Worm (Caenorhabditis elegans) whole organism, young adult: ENCODE results near the gene W09G12.7.

Source experiments
- B0035.1 ChIP-seq: sonication (generic microtip); optimal IDR thresholded peaks from 2 replicates; lab custom pipeline; 2016; ENCODE audit warnings: missing genetic modification characterization, mild to moderate bottlenecking, missing compliant biosample characterization, missing genotype, missing genetic modification reagents
- B0336.3 ChIP-seq: fragments of 200-800 bp; sonication (Bioruptor generic); IDR thresholded peaks from 2 replicates; pipeline ENCODE4 v1.3.6; 2022; ENCODE audit warnings: missing genetic modification characterization, missing compliant biosample characterization
- C17E4.6 ChIP-seq: fragments of 200-800 bp; sonication (Bioruptor generic); IDR thresholded peaks from 2 replicates; pipeline ENCODE4 v1.3.6; 2022; ENCODE audit warnings: missing genetic modification reagents, missing genetic modification characterization, missing compliant biosample characterization
- D2030.7 ChIP-seq: fragments of 200-800 bp; sonication (Bioruptor generic); IDR thresholded peaks from 2 replicates; pipeline ENCODE4 v1.3.6; 2022; ENCODE audit warnings: missing genetic modification reagents, missing genetic modification characterization, missing compliant biosample characterization
- F33H1.4 ChIP-seq: fragments of 200-800 bp; sonication (Bioruptor generic); IDR thresholded peaks from 2 replicates; pipeline ENCODE4 v1.3.6; 2022; ENCODE audit warnings: missing genetic modification reagents, missing genetic modification characterization, missing compliant biosample characterization
- F49E8.2 ChIP-seq: sonication (generic microtip); optimal IDR thresholded peaks from 3 replicates; lab custom pipeline; 2017; ENCODE audit warnings: missing genetic modification characterization, mild to moderate bottlenecking, missing compliant biosample characterization, antibody characterized with exemption, moderate library complexity; ENCODE audit not compliant: insufficient read depth
- K12H6.12 ChIP-seq: fragments of 200-800 bp; sonication (Bioruptor generic); optimal IDR thresholded peaks from 2 replicates; lab custom pipeline; 2018; ENCODE audit warnings: mild to moderate bottlenecking, missing genetic modification characterization, missing compliant biosample characterization
- Y53F4B.3 ChIP-seq: fragments of 200-800 bp; sonication (Bioruptor generic); IDR thresholded peaks from 2 replicates; pipeline ENCODE4 v1.3.6; 2022; ENCODE audit warnings: missing genetic modification reagents, missing genetic modification characterization, missing compliant biosample characterization
- akir-1 ChIP-seq: fragments of 200-800 bp; sonication (Bioruptor generic); optimal IDR thresholded peaks from 2 replicates; lab custom pipeline; 2018; ENCODE audit warnings: mild to moderate bottlenecking, missing genetic modification characterization, moderate library complexity, missing compliant biosample characterization
- ama-1 ChIP-seq, 3 experiments: fragments of 150-350 bp in 1 of 3; sonication (generic microtip) in 2 of 3; optimal IDR thresholded peaks; 2 replicates each; lab custom pipeline; 2014 to 2018; ENCODE audit warnings: missing biosample characterization in 2 of 3, missing genetic modification characterization in 2 of 3, missing genetic modification reagents in 2 of 3
- attf-5 ChIP-seq: fragments of 200-800 bp; sonication (Bioruptor generic); optimal IDR thresholded peaks from 2 replicates; lab custom pipeline; 2018; ENCODE audit warnings: mild to moderate bottlenecking, missing genetic modification characterization, missing compliant biosample characterization
- attf-6 ChIP-seq: fragments of 200-800 bp; sonication (Bioruptor generic); IDR thresholded peaks from 2 replicates; pipeline ENCODE4 v1.3.6; 2022; ENCODE audit warnings: missing genetic modification reagents, missing genetic modification characterization, missing compliant biosample characterization
- bed-1 ChIP-seq: fragments of 200-800 bp; sonication (Bioruptor generic); IDR thresholded peaks from 2 replicates; pipeline ENCODE4 v1.3.6; 2022; ENCODE audit warnings: missing genetic modification reagents, missing genetic modification characterization, missing compliant biosample characterization
- cebp-1 ChIP-seq, 2 experiments: fragments of 200-800 bp in 1 of 2; sonication (Bioruptor generic) in 1 of 2; sonication (generic microtip) in 1 of 2; IDR thresholded peaks in 1 of 2; optimal IDR thresholded peaks in 1 of 2; 2 replicates each; pipeline versions ENCODE4 v1.3.6 to Lab custom; 2017 to 2022; ENCODE audit warnings: missing compliant biosample characterization in 2 of 2, missing genetic modification characterization in 2 of 2, mild to moderate bottlenecking in 1 of 2, missing genetic modification reagents in 1 of 2, moderate library complexity in 1 of 2
- ceh-40 ChIP-seq: fragments of 200-800 bp; sonication (Bioruptor generic); IDR thresholded peaks from 2 replicates; pipeline ENCODE4 v1.3.6; 2022; ENCODE audit warnings: missing genetic modification characterization, missing compliant biosample characterization
- dpl-1 ChIP-seq: fragments of 150-350 bp; optimal IDR thresholded peaks from 2 replicates; lab custom pipeline; 2014; ENCODE audit warnings: missing biosample characterization, missing genetic modification reagents, missing genetic modification characterization
- egl-18 ChIP-seq: fragments of 200-800 bp; sonication (Bioruptor generic); IDR thresholded peaks from 2 replicates; pipeline ENCODE4 v1.3.6; 2022; ENCODE audit warnings: missing genetic modification reagents, missing genetic modification characterization, missing compliant biosample characterization
- egrh-3 ChIP-seq: fragments of 200-800 bp; sonication (Bioruptor generic); IDR thresholded peaks from 2 replicates; pipeline ENCODE4 v1.3.6; 2022; ENCODE audit warnings: missing genetic modification reagents, missing genetic modification characterization, missing compliant biosample characterization
- ekl-4 ChIP-seq: fragments of 200-800 bp; sonication (Bioruptor generic); IDR thresholded peaks from 2 replicates; pipeline ENCODE4 v1.3.6; 2022; ENCODE audit warnings: missing genetic modification reagents, missing genetic modification characterization, missing compliant biosample characterization
- hmg-1.2 ChIP-seq: fragments of 200-800 bp; sonication (Bioruptor generic); IDR thresholded peaks from 2 replicates; pipeline ENCODE4 v1.3.6; 2022; ENCODE audit warnings: missing genetic modification reagents, missing genetic modification characterization, missing compliant biosample characterization
- lin-26 ChIP-seq: fragments of 200-800 bp; sonication (Bioruptor generic); IDR thresholded peaks from 2 replicates; pipeline ENCODE4 v1.3.6; 2022; ENCODE audit warnings: missing genetic modification reagents, missing genetic modification characterization, missing compliant biosample characterization
- lin-54 ChIP-seq: fragments of 200-800 bp; sonication (Bioruptor generic); optimal IDR thresholded peaks from 2 replicates; lab custom pipeline; 2018; ENCODE audit warnings: mild to moderate bottlenecking, missing genetic modification characterization, missing compliant biosample characterization
- lir-1 ChIP-seq: fragments of 200-800 bp; sonication (Bioruptor generic); conservative IDR thresholded peaks from 2 replicates; pipeline ENCODE4 v1.3.6; 2022; ENCODE audit warnings: missing genetic modification reagents, missing genetic modification characterization, missing compliant biosample characterization
- lsy-27 ChIP-seq: sonication (generic microtip); optimal IDR thresholded peaks from 2 replicates; lab custom pipeline; 2017; ENCODE audit warnings: missing genetic modification characterization, mild to moderate bottlenecking, missing compliant biosample characterization, antibody characterized with exemption, missing genotype, borderline replicate concordance; ENCODE audit not compliant: insufficient read depth
- mxl-1 ChIP-seq: sonication (generic microtip); optimal IDR thresholded peaks from 2 replicates; lab custom pipeline; 2016; ENCODE audit warnings: missing genetic modification characterization, missing compliant biosample characterization
- nfya-2 ChIP-seq: fragments of 200-800 bp; sonication (Bioruptor generic); IDR thresholded peaks from 2 replicates; pipeline ENCODE4 v1.3.6; 2022; ENCODE audit warnings: missing genetic modification reagents, missing genetic modification characterization, missing compliant biosample characterization
- nhr-179 ChIP-seq: sonication (generic microtip); optimal IDR thresholded peaks from 2 replicates; lab custom pipeline; 2016; ENCODE audit warnings: mild to moderate bottlenecking, missing genetic modification characterization, missing compliant biosample characterization
- nhr-80 ChIP-seq: sonication (generic microtip); optimal IDR thresholded peaks from 2 replicates; lab custom pipeline; 2016; ENCODE audit warnings: missing genetic modification characterization, missing compliant biosample characterization
- rcor-1 ChIP-seq: fragments of 200-800 bp; sonication (Bioruptor generic); IDR thresholded peaks from 2 replicates; pipeline ENCODE4 v1.3.6; 2022; ENCODE audit warnings: missing genetic modification reagents, missing genetic modification characterization, missing compliant biosample characterization
- rec-8 ChIP-seq, 2 experiments: sonication (generic microtip); optimal IDR thresholded peaks; 2 replicates each; lab custom pipeline; 2016; ENCODE audit warnings: mild to moderate bottlenecking in 2 of 2, missing genetic modification characterization in 2 of 2, missing genetic modification reagents in 2 of 2, missing genotype in 2 of 2, missing biosample characterization in 1 of 2, missing compliant biosample characterization in 1 of 2, moderate library complexity in 1 of 2
- repo-1 ChIP-seq: sonication (generic microtip); optimal IDR thresholded peaks from 2 replicates; lab custom pipeline; 2017; ENCODE audit warnings: mild to moderate bottlenecking, missing genetic modification characterization, missing compliant biosample characterization
- snpc-1.1 ChIP-seq: sonication (generic microtip); optimal IDR thresholded peaks from 2 replicates; lab custom pipeline; 2017; ENCODE audit warnings: missing genetic modification characterization, mild to moderate bottlenecking, missing compliant biosample characterization, antibody characterized with exemption, moderate library complexity, missing genotype, missing genetic modification reagents; ENCODE audit not compliant: insufficient read depth
- somi-1 ChIP-seq: fragments of 200-800 bp; sonication (Bioruptor generic); optimal IDR thresholded peaks from 2 replicates; lab custom pipeline; 2018; ENCODE audit warnings: mild to moderate bottlenecking, missing genetic modification characterization, missing compliant biosample characterization
- unc-62 ChIP-seq: fragments of 150-350 bp; optimal IDR thresholded peaks from 2 replicates; lab custom pipeline; 2014; ENCODE audit warnings: missing biosample characterization, missing genetic modification reagents, missing genetic modification characterization

The W09G12.7 gene

DNA sequence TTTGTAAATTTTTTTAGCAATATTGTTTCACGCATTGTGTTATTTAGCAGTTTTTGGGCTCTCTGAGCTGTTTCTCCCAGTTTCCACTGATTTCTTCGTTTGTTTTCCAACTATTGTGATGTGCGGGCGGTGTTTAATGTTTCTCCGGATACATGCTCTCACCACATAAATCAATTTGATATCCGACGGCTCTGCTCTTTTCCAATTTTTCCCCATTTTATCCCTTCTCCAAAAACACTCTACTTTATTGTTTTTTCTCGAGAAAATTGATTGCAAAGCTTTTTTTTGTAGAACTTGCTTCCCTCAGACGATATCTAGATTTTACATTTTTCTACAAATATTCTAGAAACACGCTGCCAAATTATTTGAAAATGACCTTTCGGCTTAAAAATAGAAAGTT is 13.3 kb upstream of the W09G12.7 start:
- TF ChIP-seq repo-1 (tag; lab: Kevin White, UChicago), result no peak
- no peak for TF ChIP-seq lsy-27 (tag; lab: Kevin White, UChicago)
- no peak for TF ChIP-seq K12H6.12 (tag; lab: Kevin White, UChicago)
- TF ChIP-seq egrh-3, result no peak
- no peak for TF ChIP-seq hmg-1.2 (GFP tag; lab: Robert Waterston, UW)
- TF ChIP-seq dpl-1, result no peak
- TF ChIP-seq B0035.1 (tag; lab: Kevin White, UChicago), result no peak
- TF ChIP-seq F49E8.2, result no peak
- TF ChIP-seq somi-1 (GFP tag; lab: Kevin White, UChicago), result no peak
- no peak for TF ChIP-seq nfya-2 (GFP tag; lab: Robert Waterston, UW)
- TF ChIP-seq ama-1 (optimal IDR thresholded peaks at IDR 0.05; lab: Kevin White, UChicago), result no peak
- no peak for TF ChIP-seq ama-1 (GFP tag; optimal IDR thresholded peaks at IDR 0.05; lab: Kevin White, UChicago)
- no peak for TF ChIP-seq attf-6 (GFP tag; lab: Robert Waterston, UW)
- TF ChIP-seq egl-18 (GFP tag; lab: Robert Waterston, UW), result no peak
- TF ChIP-seq, all 124 proteins: peak for 0

DNA sequence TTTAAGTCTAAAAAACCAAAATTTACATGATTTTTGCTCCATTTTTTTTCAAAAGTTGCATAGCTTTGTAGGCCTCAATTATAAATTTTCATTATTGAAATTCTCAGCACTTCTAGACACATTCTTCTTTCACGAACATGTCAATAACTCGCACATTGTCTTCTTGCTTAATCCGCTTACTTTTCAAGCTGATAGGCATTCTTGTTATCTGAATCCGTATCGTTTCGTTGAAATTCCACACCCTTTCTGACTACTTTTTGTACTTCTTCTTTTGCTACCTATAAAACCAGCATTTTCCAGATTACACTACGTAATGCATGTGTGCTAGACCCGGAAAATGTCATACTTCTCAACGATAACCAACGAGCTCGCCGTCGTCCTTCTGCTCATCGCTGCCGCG is 12.6 kb upstream of the W09G12.7 start, which contains the start of gene W09G12.9:
TSS of gene W09G12.9 (plus strand) at position 301 of the 400 bp plus-strand sequence.
- no peak for TF ChIP-seq rcor-1 (GFP tag; lab: Robert Waterston, UW)
- no peak for TF ChIP-seq rec-8 (tag; optimal IDR thresholded peaks at IDR 0.05; lab: Kevin White, UChicago)
- no peak for TF ChIP-seq nhr-179 (tag; lab: Kevin White, UChicago)
- TF ChIP-seq akir-1 (GFP tag; lab: Kevin White, UChicago), result no peak
- TF ChIP-seq ekl-4 (GFP tag; lab: Robert Waterston, UW), result no peak
- no peak for TF ChIP-seq cebp-1 (GFP tag; IDR thresholded peaks at IDR 0.05; lab: Robert Waterston, UW)
- TF ChIP-seq cebp-1 (tag; optimal IDR thresholded peaks at IDR 0.05; lab: Kevin White, UChicago), result no peak
- no peak for TF ChIP-seq ceh-40 (GFP tag; lab: Robert Waterston, UW)
- TF ChIP-seq lir-1 (GFP tag; lab: Robert Waterston, UW), result no peak
- TF ChIP-seq nhr-80 (tag; lab: Kevin White, UChicago), result peak; percentile 40

ce11 chrIV:1221167-1221566 is 7.7 kb upstream of the W09G12.7 start, which contains the start of gene W09G12.10:
Gene W09G12.10 (minus strand): TSS chrIV:1221287.
- no peak for TF ChIP-seq C17E4.6 (GFP tag; lab: Robert Waterston, UW)
- peak; percentile 81 for TF ChIP-seq hmg-1.2 (GFP tag; lab: Robert Waterston, UW)

- no peak for TF ChIP-seq D2030.7 (GFP tag; lab: Robert Waterston, UW)
- TF ChIP-seq F33H1.4 (GFP tag; lab: Robert Waterston, UW), result no peak
- no peak for TF ChIP-seq Y53F4B.3 (GFP tag; lab: Robert Waterston, UW)
- no peak for TF ChIP-seq unc-62
- TF ChIP-seq bed-1 (GFP tag; lab: Robert Waterston, UW), result no peak
- TF ChIP-seq snpc-1.1, result no peak
- no peak for TF ChIP-seq lin-26 (GFP tag; lab: Robert Waterston, UW)
- TF ChIP-seq egrh-3, result no peak
- TF ChIP-seq lsy-27 (tag; lab: Kevin White, UChicago), result no peak
- TF ChIP-seq B0336.3, result no peak
- no peak for TF ChIP-seq lin-54
- no peak for TF ChIP-seq mxl-1 (tag; lab: Kevin White, UChicago)
- TF ChIP-seq attf-5 (GFP tag; lab: Kevin White, UChicago), result no peak
These were observed 4.1 kb upstream of the W09G12.7 start for ce11 chrIV:1224781-1225180.
